Fruit fly (Drosophila melanogaster): ENCODE measurements around the gene CG46316.

- TF ChIP-seq gl (tag; optimal IDR thresholded peaks at IDR 0.05) (no peak), rn (GFP tag; IDR thresholded peaks at IDR 0.05) (no peak), CG9948 (tag; optimal IDR thresholded peaks at IDR 0.05) (no peak), EcR (GFP tag; optimal IDR thresholded peaks at IDR 0.05) (no peak), CG32121 (GFP tag; IDR thresholded peaks at IDR 0.05) (no peak), CG12605 (GFP tag; IDR thresholded peaks at IDR 0.05) (no peak), Pif1B (GFP tag; optimal IDR thresholded peaks at IDR 0.05) (no peak), CG14655 (GFP tag; optimal IDR thresholded peaks at IDR 0.05) (no peak), CG4496 (GFP tag; IDR thresholded peaks at IDR 0.05) (no peak), CG13204 (GFP tag; optimal IDR thresholded peaks at IDR 0.05) (no peak), CG10348 (GFP tag; IDR thresholded peaks at IDR 0.05) (no peak)
These were observed 14.5 kb downstream of the CG46316 start for dm6 chr3R:24727038-24727437.

Data from whole organism, pupa.